Worm (Caenorhabditis elegans): ENCODE results near the gene cox-15.

cox-15 gene

ce11 chrII:11274876-11275275 is 40.1 kb upstream of the cox-15 start:
- TF ChIP-seq B0035.1 (tag; optimal IDR thresholded peaks at IDR 0.05) (no peak), athp-1 (tag; optimal IDR thresholded peaks at IDR 0.05) (no peak), bed-2 (GFP tag; IDR thresholded peaks at IDR 0.05) (no peak), rec-8 (tag; optimal IDR thresholded peaks at IDR 0.05) (no peak), F22D6.2 (tag; optimal IDR thresholded peaks at IDR 0.05) (no peak), unc-130 (GFP tag; optimal IDR thresholded peaks at IDR 0.05) (no peak), ztf-28 (GFP tag; IDR thresholded peaks at IDR 0.05) (no peak), lsl-1 (GFP tag; optimal IDR thresholded peaks at IDR 0.05) (no peak), F55B11.4 (tag; optimal IDR thresholded peaks at IDR 0.05; ENCODE audit: borderline replicate concordance, insufficient read depth) (no peak), B0336.3 (GFP tag; IDR thresholded peaks at IDR 0.05) (no peak), madf-6 (GFP tag; IDR thresholded peaks at IDR 0.05) (no peak), mes-4 (tag; optimal IDR thresholded peaks at IDR 0.05) (no peak), madf-8 (GFP tag; conservative IDR thresholded peaks at IDR 0.05) (no peak), lir-1 (GFP tag; conservative IDR thresholded peaks at IDR 0.05) (no peak), repo-1 (tag; optimal IDR thresholded peaks at IDR 0.05) (no peak), cebp-1 (GFP tag; IDR thresholded peaks at IDR 0.05) (no peak), cebp-1 (tag; optimal IDR thresholded peaks at IDR 0.05) (no peak)

- peak; percentile 85 for TF ChIP-seq zfh-2 (GFP tag; conservative IDR thresholded peaks at IDR 0.05)
- no peak for TF ChIP-seq ztf-6 (GFP tag; IDR thresholded peaks at IDR 0.05)
- TF ChIP-seq egrh-3 (GFP tag; IDR thresholded peaks at IDR 0.05): peak; percentile 83
Observed at ce11 chrII:11270829-11271228, 36.1 kb upstream of the cox-15 start.

- TF ChIP-seq attf-5 (GFP tag; optimal IDR thresholded peaks at IDR 0.05) (no peak), T26A5.8 (tag; optimal IDR thresholded peaks at IDR 0.05) (no peak), Y79H2A.3 (GFP tag; conservative IDR thresholded peaks at IDR 0.05) (no peak), F49E8.2 (tag; optimal IDR thresholded peaks at IDR 0.05; ENCODE audit: insufficient read depth) (no peak), ets-4 (GFP tag; optimal IDR thresholded peaks at IDR 0.05) (no peak), nfya-1 (tag; optimal IDR thresholded peaks at IDR 0.05; ENCODE audit: borderline replicate concordance, insufficient read depth) (no peak), F39B2.1 (GFP tag; IDR thresholded peaks at IDR 0.05) (no peak), akir-1 (GFP tag; optimal IDR thresholded peaks at IDR 0.05) (no peak), lin-26 (GFP tag; IDR thresholded peaks at IDR 0.05) (no peak), snpc-3.4 (tag; optimal IDR thresholded peaks at IDR 0.05) (no peak), F33H1.4 (GFP tag; IDR thresholded peaks at IDR 0.05) (no peak), tlf-1 (GFP tag; optimal IDR thresholded peaks at IDR 0.05) (no peak), rpc-1 (optimal IDR thresholded peaks at IDR 0.05) (no peak), rpc-1 (tag; optimal IDR thresholded peaks at IDR 0.05) (no peak), lir-1 (GFP tag; conservative IDR thresholded peaks at IDR 0.05) (no peak), ceh-100 (GFP tag; IDR thresholded peaks at IDR 0.05) (no peak), lag-1 (GFP tag; IDR thresholded peaks at IDR 0.05) (no peak), pbrm-1 (GFP tag; IDR thresholded peaks at IDR 0.05) (no peak), die-1 (tag; optimal IDR thresholded peaks at IDR 0.05) (no peak), hmg-20 (GFP tag; IDR thresholded peaks at IDR 0.05) (no peak)
Observed at ce11 chrII:11268822-11269221, 34.1 kb upstream of the cox-15 start, which contains the start of gene cut-1. Gene cut-1, plus strand, starts transcription at chrII:11269122.
